Fruit fly (Drosophila melanogaster) whole organism, embryonic: ENCODE measurements around the gene osp.

Experiments used
- B-H2 ChIP-seq: fragments of 200-800 bp; sonication (Bioruptor generic); optimal IDR thresholded peaks from 2 replicates; lab custom pipeline; 2018; ENCODE audit warnings: missing biosample characterization, mild to moderate bottlenecking, missing genetic modification characterization
- Bgb ChIP-seq: fragments of 200-800 bp; sonication (Bioruptor generic); IDR thresholded peaks from 2 replicates; pipeline ENCODE4 v1.3.6; 2022; ENCODE audit warnings: missing biosample characterization, missing genetic modification characterization; ENCODE audit not compliant: partially characterized antibody
- CG10209 ChIP-seq: fragments of 200-800 bp; sonication (Bioruptor generic); optimal IDR thresholded peaks from 3 replicates; lab custom pipeline; 2017; ENCODE audit warnings: missing biosample characterization, mild to moderate bottlenecking, missing genetic modification characterization, missing genetic modification reagents
- CG12104 ChIP-seq: fragments of 200-800 bp; sonication (Bioruptor generic); optimal IDR thresholded peaks from 3 replicates; lab custom pipeline; 2016; ENCODE audit warnings: missing biosample characterization, missing genetic modification characterization
- CG14014 ChIP-seq: fragments of 200-800 bp; sonication (Bioruptor generic); IDR thresholded peaks from 2 replicates; pipeline ENCODE4 v1.3.6; 2022; ENCODE audit warnings: missing biosample characterization, missing genetic modification characterization
- CG14965 ChIP-seq: fragments of 200-800 bp; sonication (Bioruptor generic); optimal IDR thresholded peaks from 2 replicates; lab custom pipeline; 2016; ENCODE audit warnings: missing biosample characterization, missing genetic modification characterization, borderline replicate concordance
- CG15514 ChIP-seq: fragments of 200-800 bp; sonication (Bioruptor generic); optimal IDR thresholded peaks from 3 replicates; lab custom pipeline; 2017; ENCODE audit warnings: missing biosample characterization, missing genetic modification characterization, mild to moderate bottlenecking, moderate library complexity, missing genetic modification reagents
- CG1603 ChIP-seq: fragments of 200-800 bp; sonication (Bioruptor generic); optimal IDR thresholded peaks from 2 replicates; lab custom pipeline; 2019; ENCODE audit warnings: missing biosample characterization, mild to moderate bottlenecking, missing genetic modification characterization, moderate library complexity
- CG16815 ChIP-seq: fragments of 200-800 bp; sonication (Bioruptor generic); optimal IDR thresholded peaks from 3 replicates; lab custom pipeline; 2017; ENCODE audit warnings: missing biosample characterization, mild to moderate bottlenecking, missing genetic modification characterization
- CG18599 ChIP-seq: fragments of 200-800 bp; sonication (Bioruptor generic); optimal IDR thresholded peaks from 3 replicates; lab custom pipeline; 2017; ENCODE audit warnings: missing biosample characterization, missing genetic modification characterization, mild to moderate bottlenecking, moderate library complexity, missing genetic modification reagents
- CG31441 ChIP-seq: fragments of 200-800 bp; sonication (Bioruptor generic); IDR thresholded peaks from 2 replicates; pipeline ENCODE4 v1.3.6; 2022; ENCODE audit warnings: missing biosample characterization, missing genetic modification characterization
- CG34376 ChIP-seq: fragments of 200-800 bp; sonication (Bioruptor generic); optimal IDR thresholded peaks from 2 replicates; lab custom pipeline; 2018; ENCODE audit warnings: missing biosample characterization, mild to moderate bottlenecking, missing genetic modification characterization
- CG8944 ChIP-seq: fragments of 200-800 bp; sonication (Bioruptor generic); optimal IDR thresholded peaks from 3 replicates; lab custom pipeline; 2016; ENCODE audit warnings: missing biosample characterization, missing genetic modification characterization
- CG9437 ChIP-seq: fragments of 200-800 bp; sonication (Bioruptor generic); optimal IDR thresholded peaks from 2 replicates; lab custom pipeline; 2018; ENCODE audit warnings: missing biosample characterization, mild to moderate bottlenecking, missing genetic modification characterization
- CHES-1-like ChIP-seq: fragments of 200-800 bp; sonication (Bioruptor generic); optimal IDR thresholded peaks from 2 replicates; lab custom pipeline; 2016; ENCODE audit warnings: missing biosample characterization, missing genetic modification characterization
- CrebB ChIP-seq: fragments of 200-800 bp; sonication (Bioruptor generic); optimal IDR thresholded peaks from 3 replicates; lab custom pipeline; 2018; ENCODE audit warnings: missing biosample characterization, mild to moderate bottlenecking, missing genetic modification characterization
- D ChIP-seq, 2 experiments: fragments of 200-800 bp in 1 of 2; fragments of >200 bp in 1 of 2; sonication (Bioruptor generic) in 1 of 2; optimal IDR thresholded peaks; 2 replicates in 1 of 2; 3 replicates in 1 of 2; lab custom pipeline; 2017; ENCODE audit warnings: mild to moderate bottlenecking in 1 of 2, missing biosample characterization in 1 of 2, missing genetic modification characterization in 1 of 2, missing genetic modification reagents in 1 of 2
- Dref ChIP-seq: fragments of 200-800 bp; sonication (Bioruptor generic); IDR thresholded peaks from 2 replicates; pipeline ENCODE4 v1.3.6; 2022; ENCODE audit warnings: missing biosample characterization, missing genetic modification characterization
- Hand ChIP-seq: fragments of 200-800 bp; sonication (Bioruptor generic); optimal IDR thresholded peaks from 2 replicates; lab custom pipeline; 2017; ENCODE audit warnings: mild to moderate bottlenecking, missing biosample characterization, missing genetic modification reagents, missing genetic modification characterization
- Hr51 ChIP-seq, 2 experiments: fragments of 200-800 bp; sonication (Bioruptor generic); optimal IDR thresholded peaks; 2 replicates in 1 of 2; 3 replicates in 1 of 2; lab custom pipeline; 2016 to 2018; ENCODE audit warnings: missing biosample characterization in 2 of 2, missing genetic modification characterization in 2 of 2, mild to moderate bottlenecking in 1 of 2, moderate library complexity in 1 of 2
- Kr ChIP-seq: fragments of 200-800 bp; sonication (Bioruptor generic); optimal IDR thresholded peaks from 2 replicates; lab custom pipeline; 2017; ENCODE audit warnings: missing biosample characterization, mild to moderate bottlenecking, missing genetic modification characterization
- Lpt ChIP-seq: fragments of >200 bp; optimal IDR thresholded peaks from 2 replicates; lab custom pipeline; 2018; ENCODE audit warnings: missing biosample characterization, missing genetic modification characterization
- Myb ChIP-seq: fragments of 200-800 bp; sonication (Bioruptor generic); optimal IDR thresholded peaks from 2 replicates; lab custom pipeline; 2016; ENCODE audit warnings: missing biosample characterization, missing genetic modification characterization
- Rx ChIP-seq: fragments of 200-800 bp; sonication (Bioruptor generic); IDR thresholded peaks from 2 replicates; pipeline ENCODE4 v1.3.6; 2022; ENCODE audit warnings: missing biosample characterization, missing genetic modification characterization
- Sox100B ChIP-seq: fragments of 200-800 bp; sonication (Bioruptor generic); optimal IDR thresholded peaks from 3 replicates; lab custom pipeline; 2018; ENCODE audit warnings: missing biosample characterization, mild to moderate bottlenecking, missing genetic modification characterization
- Spps ChIP-seq: fragments of 200-800 bp; sonication (Bioruptor generic); optimal IDR thresholded peaks from 2 replicates; lab custom pipeline; 2018; ENCODE audit warnings: missing biosample characterization, mild to moderate bottlenecking, missing genetic modification characterization
- Usf ChIP-seq: fragments of 200-800 bp; sonication (Bioruptor generic); optimal IDR thresholded peaks from 2 replicates; lab custom pipeline; 2017; ENCODE audit warnings: missing genotype, missing biosample characterization, missing genetic modification characterization
- amos ChIP-seq: fragments of 200-800 bp; sonication (Bioruptor generic); IDR thresholded peaks from 2 replicates; pipeline ENCODE4 v1.3.6; 2022; ENCODE audit warnings: missing biosample characterization, missing genetic modification characterization; ENCODE audit not compliant: partially characterized antibody
- ase ChIP-seq: fragments of 200-800 bp; sonication (Bioruptor generic); IDR thresholded peaks from 3 replicates; pipeline ENCODE4 v1.3.6; 2022; ENCODE audit warnings: missing biosample characterization, missing genetic modification characterization
- bab2 ChIP-seq: fragments of 200-800 bp; sonication (Bioruptor generic); optimal IDR thresholded peaks from 2 replicates; lab custom pipeline; 2016; ENCODE audit warnings: missing biosample characterization, missing genetic modification characterization
- bbx ChIP-seq: fragments of 200-800 bp; sonication (Bioruptor generic); IDR thresholded peaks from 2 replicates; pipeline ENCODE4 v1.3.6; 2022; ENCODE audit warnings: missing biosample characterization, missing genetic modification characterization; ENCODE audit not compliant: partially characterized antibody
- cwo ChIP-seq: fragments of 200-800 bp; sonication (Bioruptor generic); optimal IDR thresholded peaks from 3 replicates; lab custom pipeline; 2017; ENCODE audit warnings: missing biosample characterization, missing genetic modification characterization, mild to moderate bottlenecking, moderate library complexity, missing genetic modification reagents
- dimm ChIP-seq: fragments of 200-800 bp; sonication (Bioruptor generic); IDR thresholded peaks from 2 replicates; pipeline ENCODE4 v1.3.6; 2022; ENCODE audit warnings: missing biosample characterization, missing genetic modification characterization
- fd64A ChIP-seq: fragments of 200-800 bp; sonication (Bioruptor generic); optimal IDR thresholded peaks from 3 replicates; lab custom pipeline; 2018; ENCODE audit warnings: missing biosample characterization, mild to moderate bottlenecking, missing genetic modification characterization
- fu2 ChIP-seq: fragments of 200-800 bp; sonication (Bioruptor generic); optimal IDR thresholded peaks from 2 replicates; lab custom pipeline; 2016; ENCODE audit warnings: missing biosample characterization, missing genetic modification characterization
- gcm ChIP-seq: fragments of 200-800 bp; sonication (Bioruptor generic); optimal IDR thresholded peaks from 2 replicates; lab custom pipeline; 2019; ENCODE audit warnings: missing biosample characterization, mild to moderate bottlenecking, missing genetic modification characterization, moderate library complexity
- grau ChIP-seq: fragments of 200-800 bp; optimal IDR thresholded peaks from 3 replicates; lab custom pipeline; 2019; ENCODE audit warnings: missing biosample characterization, mild to moderate bottlenecking, missing genetic modification characterization, moderate library complexity
- hth ChIP-seq: fragments of >200 bp; optimal IDR thresholded peaks from 2 replicates; lab custom pipeline; 2017; ENCODE audit warnings: inconsistent platforms
- kni ChIP-seq: fragments of 200-800 bp; sonication (Bioruptor generic); optimal IDR thresholded peaks from 3 replicates; lab custom pipeline; 2017; ENCODE audit warnings: mild to moderate bottlenecking, missing biosample characterization, missing genetic modification reagents, missing genetic modification characterization
- luna ChIP-seq: fragments of 200-800 bp; sonication (Bioruptor generic); optimal IDR thresholded peaks from 2 replicates; lab custom pipeline; 2016; ENCODE audit warnings: missing biosample characterization, missing genetic modification characterization
- nom ChIP-seq: fragments of 200-800 bp; sonication (Bioruptor generic); optimal IDR thresholded peaks from 2 replicates; lab custom pipeline; 2017; ENCODE audit warnings: missing biosample characterization, missing genetic modification characterization, mild to moderate bottlenecking, moderate library complexity, missing genetic modification reagents
- odd ChIP-seq: fragments of 200-800 bp; sonication (Bioruptor generic); optimal IDR thresholded peaks from 2 replicates; lab custom pipeline; 2017; ENCODE audit warnings: missing biosample characterization, mild to moderate bottlenecking, missing genetic modification characterization
- sc ChIP-seq, 3 experiments: fragments of >200 bp in 2 of 3; fragments of 200-800 bp in 1 of 3; sonication (Bioruptor generic) in 1 of 3; optimal IDR thresholded peaks; 2 replicates in 2 of 3; 3 replicates in 1 of 3; lab custom pipeline; 2017; ENCODE audit warnings: mild to moderate bottlenecking in 1 of 3, missing biosample characterization in 1 of 3, missing genetic modification characterization in 1 of 3, missing genetic modification reagents in 1 of 3
- schlank ChIP-seq: fragments of 200-800 bp; sonication (Bioruptor generic); optimal IDR thresholded peaks from 2 replicates; lab custom pipeline; 2018; ENCODE audit warnings: missing biosample characterization, mild to moderate bottlenecking, missing genetic modification characterization
- tgo ChIP-seq: fragments of 200-800 bp; sonication (Bioruptor generic); IDR thresholded peaks from 3 replicates; pipeline ENCODE4 v1.3.6; 2022; ENCODE audit warnings: missing biosample characterization, missing genetic modification characterization
- vvl ChIP-seq: fragments of 200-800 bp; sonication (Bioruptor generic); IDR thresholded peaks from 2 replicates; pipeline ENCODE4 v1.3.6; 2022; ENCODE audit warnings: missing biosample characterization, missing genetic modification characterization
- wdn ChIP-seq: fragments of 200-800 bp; sonication (Bioruptor generic); IDR thresholded peaks from 2 replicates; pipeline ENCODE4 v1.3.6; 2022; ENCODE audit warnings: missing biosample characterization, missing genetic modification characterization

Gene osp

DNA sequence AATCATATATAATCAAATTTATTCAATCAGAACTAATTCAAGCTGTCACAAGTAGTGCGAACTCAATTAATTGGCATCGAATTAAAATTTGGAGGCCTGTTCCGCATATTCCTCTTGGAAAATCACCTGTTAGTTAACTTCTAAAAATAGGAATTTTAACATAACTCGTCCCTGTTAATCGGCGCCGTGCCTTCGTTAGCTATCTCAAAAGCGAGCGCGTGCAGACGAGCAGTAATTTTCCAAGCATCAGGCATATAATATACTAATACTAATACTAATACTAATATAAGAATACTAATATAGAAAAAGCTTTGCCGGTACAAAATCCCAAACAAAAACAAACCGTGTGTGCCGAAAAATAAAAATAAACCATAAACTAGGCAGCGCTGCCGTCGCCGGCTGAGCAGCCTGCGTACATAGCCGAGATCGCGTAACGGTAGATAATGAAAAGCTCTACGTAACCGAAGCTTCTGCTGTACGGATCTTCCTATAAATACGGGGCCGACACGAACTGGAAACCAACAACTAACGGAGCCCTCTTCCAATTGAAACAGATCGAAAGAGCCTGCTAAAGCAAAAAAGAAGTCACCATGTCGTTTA, 73.3 kb downstream of the osp start (continued):
- TF ChIP-seq schlank (tag; lab: Kevin White, UChicago), result no peak
- TF ChIP-seq cwo (GFP tag; lab: Kevin White, UChicago), result peak; percentile 21
- no peak for TF ChIP-seq CG14014
- TF ChIP-seq CG34376 (GFP tag; lab: Kevin White, UChicago), result peak; percentile 4
- TF ChIP-seq ase (GFP tag; lab: Robert Waterston, UW), result no peak
- TF ChIP-seq CG16815 (GFP tag; lab: Kevin White, UChicago), result no peak
- TF ChIP-seq odd (GFP tag; lab: Kevin White, UChicago), result peak; percentile 46
- no peak for TF ChIP-seq bbx
- peak; percentile 20 for TF ChIP-seq B-H2 (GFP tag; lab: Kevin White, UChicago)
- peak; percentile 68 for TF ChIP-seq Hand (GFP tag; lab: Kevin White, UChicago)
- peak; percentile 89 for TF ChIP-seq CG9437
- TF ChIP-seq CG8944 (GFP tag; lab: Kevin White, UChicago), result no peak
- peak; percentile 33 for TF ChIP-seq CG18599 (GFP tag; lab: Kevin White, UChicago)
- no peak for TF ChIP-seq fu2 (GFP tag; lab: Kevin White, UChicago)
- peak; percentile 70 for TF ChIP-seq gcm
- TF ChIP-seq CG31441 (GFP tag; lab: Robert Waterston, UW), result no peak
- TF ChIP-seq Sox100B (GFP tag; lab: Kevin White, UChicago), result no peak
- TF ChIP-seq amos (GFP tag; lab: Robert Waterston, UW), result no peak
- TF ChIP-seq grau, result peak; percentile 44
- no peak for TF ChIP-seq kni (GFP tag; lab: Kevin White, UChicago)
- peak; percentile 2 for TF ChIP-seq CG15514

dm6 chr2L:14614897-14615602, 74.1 kb downstream of the osp start, which contains the start of the genes Adh and Adhr:
Adh (plus strand) TSS chr2L:14615552.
Adhr (plus strand) TSS chr2L:14615552.
- TF ChIP-seq CG10209 (GFP tag; lab: Kevin White, UChicago) (peak; percentile 77), CG12104 (GFP tag; lab: Kevin White, UChicago) (peak; percentile 54), vvl (GFP tag; lab: Robert Waterston, UW) (peak; percentile 74), CG9437 (peak; percentile 74), wdn (GFP tag; lab: Robert Waterston, UW) (peak; percentile 17; the same call in 1 of the 2 replicates), Myb (GFP tag; lab: Kevin White, UChicago) (peak; percentile 54), sc (optimal IDR thresholded peaks at IDR 0.05; lab: Kevin White, UChicago) (no peak), sc (GFP tag; optimal IDR thresholded peaks at IDR 0.05; lab: Kevin White, UChicago) (peak; percentile 53), CG34376 (GFP tag; lab: Kevin White, UChicago) (peak; percentile 26), CG1603 (tag; lab: Kevin White, UChicago) (no peak), Bgb (GFP tag; lab: Robert Waterston, UW) (no peak), Spps (tag; lab: Kevin White, UChicago) (peak; percentile 49), hth (lab: Kevin White, UChicago) (no peak), tgo (peak; percentile 71), Usf (GFP tag; lab: Kevin White, UChicago) (peak; percentile 7), nom (GFP tag; lab: Kevin White, UChicago) (no peak), Lpt (GFP tag; lab: Kevin White, UChicago) (no peak), Kr (no peak), fd64A (GFP tag; lab: Kevin White, UChicago) (no peak), CHES-1-like (GFP tag; lab: Kevin White, UChicago) (peak; percentile 45), Hr51 (GFP tag; optimal IDR thresholded peaks at IDR 0.05; lab: Kevin White, UChicago) (peak in 1 of 2 experiments; percentile 82), D (optimal IDR thresholded peaks at IDR 0.05; lab: Kevin White, UChicago) (no peak), D (GFP tag; optimal IDR thresholded peaks at IDR 0.05; lab: Kevin White, UChicago) (peak; percentile 67), Rx (no peak), CrebB (tag; lab: Kevin White, UChicago) (peak; percentile 41), CG14965 (GFP tag; lab: Kevin White, UChicago) (no peak), Dref (GFP tag; lab: Robert Waterston, UW) (no peak), bab2 (peak; percentile 82), luna (GFP tag; lab: Kevin White, UChicago) (no peak), dimm (GFP tag; lab: Robert Waterston, UW) (no peak)
